Worm (Caenorhabditis elegans): Measurements from ENCODE around the gene Y39C12A.9.

- no peak for TF ChIP-seq unc-62 (GFP tag; optimal IDR thresholded peaks at IDR 0.05)
- no peak for TF ChIP-seq blmp-1 (tag; optimal IDR thresholded peaks at IDR 0.05)
- TF ChIP-seq lin-13 (tag; optimal IDR thresholded peaks at IDR 0.05): no peak
- TF ChIP-seq cnd-1 (tag; optimal IDR thresholded peaks at IDR 0.05): no peak
- no peak for TF ChIP-seq nhr-12 (tag; optimal IDR thresholded peaks at IDR 0.05)
- peak; percentile 41 for TF ChIP-seq ceh-43 (GFP tag; optimal IDR thresholded peaks at IDR 0.05)
- no peak for TF ChIP-seq ceh-39 (tag; optimal IDR thresholded peaks at IDR 0.05)
- no peak for TF ChIP-seq ztf-11 (tag; optimal IDR thresholded peaks at IDR 0.05)
These were observed 23.3 kb upstream of the Y39C12A.9 start, which contains the start of the genes C42C1.12 and C42C1.19 for ce11 chrIV:12282157-12282789.

Measured in whole organism, mixed stage, embryonic.